Fruit fly (Drosophila melanogaster) whole organism: Measurements from ENCODE around the gene bt.

ENCODE experiments used
- CG8478 ChIP-seq: fragments of >200 bp; optimal IDR thresholded peaks from 2 replicates; lab custom pipeline; 2018; ENCODE audit warnings: inconsistent platforms
- Dll ChIP-seq: fragments of >200 bp; optimal IDR thresholded peaks from 2 replicates; lab custom pipeline; 2017
- EcR ChIP-seq, 2 experiments: fragments of >200 bp; optimal IDR thresholded peaks; 2 replicates each; lab custom pipeline; 2017; ENCODE audit warnings: missing biosample characterization in 2 of 2, missing genetic modification characterization in 2 of 2, missing genetic modification reagents in 2 of 2
- pan ChIP-seq: fragments of >200 bp; optimal IDR thresholded peaks from 2 replicates; lab custom pipeline; 2017
- psq ChIP-seq: fragments of >200 bp; optimal IDR thresholded peaks from 2 replicates; lab custom pipeline; 2017
- usp ChIP-seq: fragments of >200 bp; optimal IDR thresholded peaks from 2 replicates; lab custom pipeline; 2017; ENCODE audit warnings: missing biosample characterization, missing genetic modification characterization, mixed read lengths

Gene bt

DNA sequence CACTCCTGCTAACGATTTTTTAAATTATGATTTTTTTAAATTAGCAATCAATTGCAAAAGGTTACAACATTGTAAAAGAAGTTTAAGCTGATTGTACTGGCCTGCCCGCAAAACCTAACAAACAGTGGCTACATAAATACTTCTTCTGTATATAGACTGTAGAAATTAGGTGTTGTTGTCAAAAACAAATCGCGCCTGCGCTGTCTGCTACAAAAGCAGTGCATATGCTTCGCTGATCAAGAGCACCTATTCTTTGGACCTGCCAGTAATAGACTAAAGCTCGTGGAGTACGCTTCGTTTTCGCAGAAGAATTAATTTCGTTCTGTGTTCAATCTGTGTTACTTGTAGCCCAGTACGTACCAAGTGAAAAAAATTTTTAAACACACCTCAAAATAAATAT lies at the start of gene bt:
Gene bt (plus strand): TSS at position 261 of the 400 bp plus-strand sequence.
- no peak for TF ChIP-seq EcR (GFP tag; optimal IDR thresholded peaks at IDR 0.05; lab: Kevin White, UChicago)
- no peak for TF ChIP-seq Dll (lab: Kevin White, UChicago)
- no peak for TF ChIP-seq CG8478 (lab: Kevin White, UChicago)
- no peak for TF ChIP-seq psq
- no peak for TF ChIP-seq usp (GFP tag; lab: Kevin White, UChicago)
- no peak for TF ChIP-seq pan (lab: Kevin White, UChicago)

DNA sequence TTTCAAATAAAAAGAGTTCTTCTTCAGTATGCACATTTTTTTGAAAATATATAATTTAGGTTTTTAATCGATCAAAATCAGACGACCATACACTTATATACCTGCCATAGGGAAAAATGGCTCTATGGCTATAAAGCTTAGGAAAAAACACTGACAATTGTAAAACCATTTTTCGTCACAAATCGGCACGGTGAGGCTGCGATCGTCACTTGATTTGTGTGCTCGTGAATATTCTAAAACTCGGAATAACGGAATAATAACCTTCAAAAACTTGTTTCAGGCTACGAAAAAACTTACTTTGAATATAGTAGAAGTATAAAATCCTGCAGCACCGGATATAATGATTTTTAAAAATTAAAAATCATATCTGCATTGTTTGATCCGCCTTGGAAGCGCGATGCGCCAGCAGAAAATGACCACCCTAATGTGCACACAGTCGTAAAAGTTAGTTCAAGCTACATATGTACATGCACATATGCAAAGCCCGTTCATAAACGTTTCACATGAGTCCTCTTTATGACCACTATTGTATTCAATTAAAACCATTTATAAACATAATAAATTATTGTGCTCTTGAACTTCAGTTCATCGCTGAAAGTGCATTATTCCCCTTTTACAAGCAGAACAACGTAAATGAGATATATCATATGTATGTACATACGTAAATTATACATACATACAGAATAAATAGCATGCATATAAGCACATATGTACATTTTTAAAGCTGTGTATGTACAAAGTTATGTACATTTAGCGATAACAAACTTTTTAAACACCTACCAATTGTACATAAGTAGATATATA lies 29.1 kb upstream of the bt start:
- TF ChIP-seq usp (GFP tag; lab: Kevin White, UChicago) (no peak), psq (no peak), CG8478 (lab: Kevin White, UChicago) (no peak), Dll (lab: Kevin White, UChicago) (no peak), pan (lab: Kevin White, UChicago) (no peak), EcR (GFP tag; optimal IDR thresholded peaks at IDR 0.05; lab: Kevin White, UChicago) (no peak)

DNA sequence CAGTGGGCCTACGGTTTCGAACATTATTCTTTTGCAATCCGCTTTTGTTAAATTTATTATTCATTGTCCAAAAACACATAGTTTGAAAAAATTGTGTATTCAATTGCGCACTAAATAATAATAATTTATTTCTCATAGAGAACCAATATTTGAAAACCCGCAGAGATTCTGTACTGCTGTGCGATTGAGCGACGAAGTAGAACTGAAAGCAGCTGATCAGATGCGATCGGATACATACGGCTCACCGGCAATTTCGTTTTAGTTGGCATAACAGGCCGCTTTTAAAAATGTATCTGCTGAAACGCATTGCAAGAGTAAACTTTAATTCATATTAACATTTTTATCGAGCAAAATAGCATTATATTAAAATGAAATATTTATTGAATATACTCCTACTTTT lies 28.4 kb upstream of the bt start, which contains the start of gene myo:
Gene myo (minus strand): TSS at position 211 of the 400 bp plus-strand sequence.
- no peak for TF ChIP-seq CG8478 (lab: Kevin White, UChicago)

DNA sequence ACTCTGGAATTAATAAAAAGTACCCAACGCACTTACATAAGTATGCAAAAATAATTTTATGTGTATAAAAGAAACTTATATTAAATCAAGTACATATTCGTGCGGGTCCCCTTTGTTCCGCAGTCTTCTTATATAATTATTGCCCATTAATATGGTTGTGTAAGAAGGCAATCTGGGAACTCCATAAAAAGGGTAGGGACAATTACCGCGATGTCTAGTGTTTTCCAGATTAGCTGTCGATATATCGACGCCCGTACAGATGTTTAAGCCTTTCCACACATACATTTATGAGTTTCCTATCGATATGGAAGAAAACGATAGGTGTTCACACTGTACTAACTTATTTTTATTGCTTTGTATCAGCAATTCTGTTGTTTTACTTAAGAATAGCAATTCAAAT lies 27.6 kb upstream of the bt start:
- no peak for TF ChIP-seq pan (lab: Kevin White, UChicago)
- TF ChIP-seq Dll (lab: Kevin White, UChicago): no peak
- TF ChIP-seq EcR (GFP tag; optimal IDR thresholded peaks at IDR 0.05; lab: Kevin White, UChicago): no peak
- TF ChIP-seq CG8478 (lab: Kevin White, UChicago): no peak
- no peak for TF ChIP-seq psq

DNA sequence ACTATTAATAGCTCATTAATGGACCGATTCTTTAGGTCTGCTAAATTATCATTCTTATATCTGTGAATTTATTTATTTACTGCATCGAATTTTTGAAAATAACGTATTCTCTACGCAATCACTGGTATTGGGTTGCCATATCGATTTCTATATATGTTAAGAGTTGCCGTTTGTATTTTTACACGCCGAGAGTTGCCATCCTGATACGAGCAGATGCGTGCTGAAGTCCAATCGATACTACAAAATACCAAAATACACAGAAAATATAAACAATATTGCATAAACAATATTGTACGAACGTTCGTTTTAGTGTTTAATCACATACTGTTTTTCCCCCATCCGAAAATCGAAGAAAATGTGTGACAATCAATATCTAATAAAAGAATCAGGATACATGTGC lies 26.7 kb upstream of the bt start, which contains the start of gene ey:
Gene ey (plus strand): TSS at position 227 of the 400 bp plus-strand sequence.
- TF ChIP-seq CG8478 (lab: Kevin White, UChicago) (no peak), usp (GFP tag; lab: Kevin White, UChicago) (no peak), pan (lab: Kevin White, UChicago) (no peak), Dll (lab: Kevin White, UChicago) (no peak), EcR (GFP tag; optimal IDR thresholded peaks at IDR 0.05; lab: Kevin White, UChicago) (no peak), psq (no peak)

DNA sequence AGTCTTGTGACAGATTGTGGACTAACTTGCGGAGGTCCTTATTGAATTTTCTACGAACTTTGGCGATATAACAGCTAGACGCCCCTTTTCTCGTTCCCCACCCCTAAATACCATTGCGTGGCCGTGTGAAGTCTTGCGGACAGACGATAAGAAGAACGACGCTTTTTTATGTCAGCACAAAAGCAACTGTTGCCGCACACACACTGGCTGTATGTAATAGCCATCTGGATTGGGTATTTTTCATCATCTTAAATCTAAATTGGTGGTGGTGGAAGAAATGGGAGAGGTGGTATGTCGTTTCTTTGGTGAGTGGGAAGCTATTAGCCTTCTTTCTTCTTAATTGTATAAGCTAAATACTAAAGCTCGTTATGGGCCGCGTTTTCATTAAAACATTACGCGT lies 22.3 kb upstream of the bt start:
- TF ChIP-seq CG8478 (lab: Kevin White, UChicago) (no peak), pan (lab: Kevin White, UChicago) (no peak)

DNA sequence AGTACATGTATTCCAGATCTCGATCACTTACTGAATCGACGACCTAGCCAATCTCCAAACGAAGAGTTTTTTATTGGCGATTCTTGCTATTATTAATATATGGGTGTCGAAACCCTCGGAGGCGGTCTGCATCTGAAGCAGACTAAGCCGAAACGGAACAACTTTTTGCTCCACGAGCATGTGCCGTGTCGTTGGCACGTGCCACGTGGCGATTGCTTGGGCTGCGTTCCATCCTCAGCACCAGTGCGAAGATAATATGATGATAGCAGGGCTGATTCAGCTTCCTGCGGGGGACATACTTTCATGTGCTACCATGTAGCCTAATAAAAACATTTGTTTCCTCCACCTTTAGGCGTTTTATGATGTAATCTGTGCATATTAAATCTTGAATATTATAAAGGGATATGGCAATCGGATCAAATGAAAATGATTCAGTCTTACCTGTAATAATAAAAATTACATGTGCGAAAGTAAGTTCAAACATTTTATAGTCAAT lies 21.3 kb upstream of the bt start:
- TF ChIP-seq pan (lab: Kevin White, UChicago) (no peak), usp (GFP tag; lab: Kevin White, UChicago) (no peak), Dll (lab: Kevin White, UChicago) (no peak), EcR (GFP tag; optimal IDR thresholded peaks at IDR 0.05; lab: Kevin White, UChicago) (no peak), psq (no peak), CG8478 (lab: Kevin White, UChicago) (no peak)

DNA sequence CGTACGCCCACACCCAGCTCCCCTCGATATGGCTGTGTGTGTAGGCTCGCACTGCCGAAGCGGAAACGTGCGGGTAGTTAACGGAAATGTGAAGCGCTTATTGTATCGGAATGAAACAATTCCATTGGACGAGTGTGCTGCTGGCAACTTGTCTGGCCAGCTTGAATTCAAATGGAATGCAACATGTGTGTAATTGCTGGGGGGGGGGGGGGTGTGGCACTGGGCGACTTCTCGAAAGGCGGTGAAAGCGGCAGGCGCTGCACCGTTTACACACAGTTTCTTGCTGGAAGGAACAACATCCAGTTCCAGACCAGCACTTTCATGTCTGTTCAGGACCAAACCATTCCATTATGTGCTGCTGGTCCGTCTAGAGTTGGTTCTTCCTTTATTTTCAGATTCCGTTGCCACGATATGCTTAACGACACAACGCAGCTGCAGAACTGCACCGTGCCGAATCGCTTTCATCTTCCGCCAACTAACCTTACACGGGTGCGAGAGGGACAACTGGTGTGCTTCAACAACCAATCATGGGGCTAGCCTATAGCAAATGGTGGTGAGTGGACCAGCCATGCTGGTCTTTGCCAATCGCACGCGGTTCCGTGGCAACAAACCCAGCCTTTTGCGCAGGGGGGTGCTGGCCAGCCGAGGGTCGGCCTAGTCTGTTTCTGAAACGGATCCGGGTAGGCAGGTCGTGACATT lies 20.1 kb upstream of the bt start:
- no peak for TF ChIP-seq CG8478 (lab: Kevin White, UChicago)
- TF ChIP-seq Dll (lab: Kevin White, UChicago): no peak
- no peak for TF ChIP-seq psq
- TF ChIP-seq pan (lab: Kevin White, UChicago): peak; percentile 65
- no peak for TF ChIP-seq usp (GFP tag; lab: Kevin White, UChicago)
- no peak for TF ChIP-seq EcR (GFP tag; optimal IDR thresholded peaks at IDR 0.05; lab: Kevin White, UChicago)

DNA sequence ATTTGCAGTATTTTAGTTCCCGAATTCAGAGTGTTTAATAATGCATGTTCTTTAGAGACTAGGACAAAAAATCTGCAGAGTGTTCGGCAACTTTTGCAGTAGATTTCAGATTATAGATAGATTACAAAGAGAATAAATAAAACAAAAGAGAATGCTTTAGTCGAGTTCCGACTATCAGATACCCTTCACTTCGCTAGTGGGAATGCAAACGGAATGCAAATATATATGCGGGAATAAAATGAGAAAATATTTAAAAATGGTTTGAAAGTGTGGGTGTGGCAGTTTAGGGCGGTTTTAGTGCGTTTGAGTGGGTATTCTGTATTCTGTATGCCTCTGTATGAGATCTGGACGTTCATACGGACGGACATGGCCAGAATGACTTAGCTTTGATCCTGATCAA lies 17.4 kb upstream of the bt start:
- TF ChIP-seq usp (GFP tag; lab: Kevin White, UChicago) (no peak), CG8478 (lab: Kevin White, UChicago) (no peak), EcR (GFP tag; optimal IDR thresholded peaks at IDR 0.05; lab: Kevin White, UChicago) (no peak), pan (lab: Kevin White, UChicago) (no peak), psq (no peak), Dll (lab: Kevin White, UChicago) (no peak)

DNA sequence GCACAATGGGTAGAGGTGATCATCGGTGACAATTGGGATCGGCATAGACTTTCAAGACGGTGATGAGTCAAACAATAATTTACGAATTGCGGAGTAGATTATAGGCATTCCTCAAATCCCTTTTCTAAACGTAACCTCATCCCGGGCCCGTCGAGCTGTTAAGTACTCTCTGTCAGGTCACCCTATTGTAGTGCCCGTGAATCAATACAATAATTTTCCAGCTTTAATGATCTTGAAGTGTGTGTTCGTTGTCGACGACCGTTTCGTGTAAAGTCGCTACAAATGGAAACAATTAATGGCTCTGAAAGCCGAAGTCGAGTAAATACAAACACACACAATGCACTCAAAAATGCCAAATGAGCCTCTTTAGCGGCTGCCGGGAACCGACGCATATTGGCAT lies 15.5 kb upstream of the bt start:
- TF ChIP-seq pan (lab: Kevin White, UChicago) (no peak), EcR (GFP tag; optimal IDR thresholded peaks at IDR 0.05; lab: Kevin White, UChicago) (no peak), CG8478 (lab: Kevin White, UChicago) (no peak), Dll (lab: Kevin White, UChicago) (no peak), usp (GFP tag; lab: Kevin White, UChicago) (no peak)

DNA sequence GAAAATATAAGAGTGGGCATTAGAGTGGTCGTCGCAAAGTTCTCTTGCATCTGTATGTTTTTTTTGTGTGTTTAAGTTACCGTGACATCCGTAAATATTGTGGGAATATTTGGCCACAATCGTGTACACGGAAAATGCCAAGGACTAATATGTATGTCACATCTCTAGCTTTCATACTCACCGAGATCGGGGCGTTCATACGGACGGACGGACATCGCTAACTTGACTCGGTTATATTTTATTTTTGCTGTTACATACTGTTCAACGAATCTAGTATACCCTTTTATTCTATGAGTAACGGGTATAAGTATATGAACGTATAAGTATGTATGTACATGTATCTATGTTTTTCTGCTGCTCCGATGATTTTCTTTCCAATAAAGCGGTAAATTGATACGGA lies 14.5 kb upstream of the bt start:
- TF ChIP-seq Dll (lab: Kevin White, UChicago): no peak
- TF ChIP-seq EcR (GFP tag; optimal IDR thresholded peaks at IDR 0.05; lab: Kevin White, UChicago): no peak
- no peak for TF ChIP-seq psq
- TF ChIP-seq CG8478 (lab: Kevin White, UChicago): no peak
- TF ChIP-seq pan (lab: Kevin White, UChicago): no peak
- TF ChIP-seq usp (GFP tag; lab: Kevin White, UChicago): no peak

DNA sequence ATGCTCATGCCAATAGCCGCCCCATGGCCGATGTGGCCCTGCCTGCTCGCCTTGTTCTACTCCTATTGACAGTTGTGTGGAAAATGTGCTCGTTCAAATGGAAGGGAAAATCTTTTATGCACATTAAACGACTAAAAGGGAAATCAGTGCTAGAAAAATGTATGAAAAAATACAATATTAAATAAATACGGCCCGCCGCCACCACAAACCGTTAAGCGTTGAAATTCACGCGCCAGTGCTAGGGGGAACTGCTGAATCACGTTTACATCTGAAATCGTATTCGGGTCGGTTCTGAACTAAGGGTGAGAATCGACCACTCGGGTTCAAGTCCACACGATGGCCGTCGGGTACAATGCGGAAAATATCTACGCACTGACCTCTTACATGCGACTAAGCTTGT lies 11.3 kb upstream of the bt start:
- TF ChIP-seq CG8478 (lab: Kevin White, UChicago): no peak
- TF ChIP-seq pan (lab: Kevin White, UChicago): no peak
- TF ChIP-seq EcR (GFP tag; optimal IDR thresholded peaks at IDR 0.05; lab: Kevin White, UChicago): no peak
- TF ChIP-seq Dll (lab: Kevin White, UChicago): no peak
- no peak for TF ChIP-seq psq
- no peak for TF ChIP-seq usp (GFP tag; lab: Kevin White, UChicago)
